Fruit fly (Drosophila melanogaster) whole organism, embryonic: ENCODE results near the gene obe.

Experiments used
- Ada2b ChIP-seq: fragments of 200-800 bp; sonication (Bioruptor generic); IDR thresholded peaks from 2 replicates; pipeline ENCODE4 v1.3.6; 2022; ENCODE audit warnings: missing biosample characterization, missing genetic modification characterization
- CG9932 ChIP-seq: fragments of 200-800 bp; sonication (Bioruptor generic); IDR thresholded peaks from 2 replicates; pipeline ENCODE4 v1.3.6; 2022; ENCODE audit warnings: missing biosample characterization, missing genetic modification characterization
- Meics ChIP-seq: fragments of 200-800 bp; sonication (Bioruptor generic); optimal IDR thresholded peaks from 2 replicates; lab custom pipeline; 2017; ENCODE audit warnings: missing biosample characterization, mild to moderate bottlenecking, missing genetic modification characterization
- hbn ChIP-seq: fragments of 200-800 bp; sonication (Bioruptor generic); IDR thresholded peaks from 2 replicates; pipeline ENCODE4 v1.3.6; 2022; ENCODE audit warnings: missing biosample characterization, missing genetic modification characterization; ENCODE audit not compliant: partially characterized antibody
- salm ChIP-seq: fragments of 200-800 bp; sonication (Bioruptor generic); optimal IDR thresholded peaks from 2 replicates; lab custom pipeline; 2018; ENCODE audit warnings: missing biosample characterization, mild to moderate bottlenecking, missing genetic modification characterization

DNA sequence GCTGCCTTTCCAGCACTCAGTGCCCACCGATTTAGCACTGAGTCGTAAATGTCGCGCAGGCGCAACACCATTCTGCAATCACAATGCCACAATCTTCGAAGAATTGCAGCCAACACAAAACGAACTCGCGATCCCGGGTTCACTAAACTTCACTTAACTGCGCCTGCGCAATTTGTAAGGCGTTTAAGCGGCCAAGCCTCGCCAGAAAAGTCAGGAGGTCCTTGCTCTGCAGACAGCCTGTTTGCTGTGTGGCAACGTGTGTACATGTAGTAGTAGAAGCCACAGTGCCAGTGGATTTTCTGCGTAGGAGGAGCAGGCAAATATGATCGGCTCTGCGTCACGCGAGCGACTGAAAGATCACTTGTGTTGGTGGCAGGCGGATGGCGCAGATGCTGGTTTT, 22.7 kb upstream of the obe start:
- no peak for TF ChIP-seq Meics (GFP tag; lab: Kevin White, UChicago)
- no peak for TF ChIP-seq Ada2b
- no peak for TF ChIP-seq salm (tag; lab: Kevin White, UChicago)
- no peak for TF ChIP-seq hbn (GFP tag; lab: Robert Waterston, UW)
- no peak for TF ChIP-seq CG9932 (GFP tag; lab: Robert Waterston, UW)
